Worm (Caenorhabditis elegans): ENCODE measurements around the gene B0336.13.

B0336.13 gene

ce11 chrIII:5693736-5694135 lies at the start of gene B0336.13:
TSS of gene B0336.13 (plus strand) at chrIII:5694036.
- TF ChIP-seq W03F9.2 (tag; optimal IDR thresholded peaks at IDR 0.05) (no peak), dao-5 (tag; optimal IDR thresholded peaks at IDR 0.05) (no peak), him-1 (tag; optimal IDR thresholded peaks at IDR 0.05) (no peak)

ce11 chrIII:5653692-5654105 lies 40.1 kb upstream of the B0336.13 start:
- TF ChIP-seq W03F9.2 (tag; optimal IDR thresholded peaks at IDR 0.05), result peak; percentile 20
- no peak for TF ChIP-seq dao-5 (tag; optimal IDR thresholded peaks at IDR 0.05)
- no peak for TF ChIP-seq him-1 (tag; optimal IDR thresholded peaks at IDR 0.05)

- TF ChIP-seq W03F9.2 (tag; optimal IDR thresholded peaks at IDR 0.05) (no peak), him-1 (tag; optimal IDR thresholded peaks at IDR 0.05) (no peak), dao-5 (tag; optimal IDR thresholded peaks at IDR 0.05) (no peak)
Observed at ce11 chrIII:5656941-5657340, 36.9 kb upstream of the B0336.13 start, which contains the start of gene sdz-21. TSS of gene sdz-21 (minus strand) at chrIII:5657041.

- TF ChIP-seq W03F9.2 (tag; optimal IDR thresholded peaks at IDR 0.05), result no peak
- TF ChIP-seq him-1 (tag; optimal IDR thresholded peaks at IDR 0.05), result no peak
- TF ChIP-seq dao-5 (tag; optimal IDR thresholded peaks at IDR 0.05), result no peak
Observed at ce11 chrIII:5660976-5661375, 32.9 kb upstream of the B0336.13 start, which contains the start of gene F54E7.6. TSS of gene F54E7.6 (minus strand) at chrIII:5661085.

- TF ChIP-seq W03F9.2 (tag; optimal IDR thresholded peaks at IDR 0.05) (peak; percentile 72), dao-5 (tag; optimal IDR thresholded peaks at IDR 0.05) (no peak), him-1 (tag; optimal IDR thresholded peaks at IDR 0.05) (no peak)
Observed at ce11 chrIII:5663521-5663920, 30.3 kb upstream of the B0336.13 start.

- TF ChIP-seq dao-5 (tag; optimal IDR thresholded peaks at IDR 0.05), result no peak
- no peak for TF ChIP-seq W03F9.2 (tag; optimal IDR thresholded peaks at IDR 0.05)
- TF ChIP-seq him-1 (tag; optimal IDR thresholded peaks at IDR 0.05), result no peak
Observed at ce11 chrIII:5663933-5664332, 29.9 kb upstream of the B0336.13 start, which contains the start of gene par-3. TSS of gene par-3 (plus strand) at chrIII:5664233.

ce11 chrIII:5665278-5665677 lies 28.6 kb upstream of the B0336.13 start:
- no peak for TF ChIP-seq dao-5 (tag; optimal IDR thresholded peaks at IDR 0.05)
- TF ChIP-seq him-1 (tag; optimal IDR thresholded peaks at IDR 0.05), result no peak
- TF ChIP-seq W03F9.2 (tag; optimal IDR thresholded peaks at IDR 0.05), result no peak

- TF ChIP-seq him-1 (tag; optimal IDR thresholded peaks at IDR 0.05) (no peak), W03F9.2 (tag; optimal IDR thresholded peaks at IDR 0.05) (no peak), dao-5 (tag; optimal IDR thresholded peaks at IDR 0.05) (no peak)
Observed at ce11 chrIII:5665710-5666109, 28.1 kb upstream of the B0336.13 start.

ce11 chrIII:5667952-5668489 lies 25.8 kb upstream of the B0336.13 start:
- no peak for TF ChIP-seq dao-5 (tag; optimal IDR thresholded peaks at IDR 0.05)

- TF ChIP-seq him-1 (tag; optimal IDR thresholded peaks at IDR 0.05) (no peak), dao-5 (tag; optimal IDR thresholded peaks at IDR 0.05) (no peak), W03F9.2 (tag; optimal IDR thresholded peaks at IDR 0.05) (no peak)
Observed at ce11 chrIII:5674196-5674595, 19.6 kb upstream of the B0336.13 start.

- no peak for TF ChIP-seq W03F9.2 (tag; optimal IDR thresholded peaks at IDR 0.05)
- no peak for TF ChIP-seq him-1 (tag; optimal IDR thresholded peaks at IDR 0.05)
- no peak for TF ChIP-seq dao-5 (tag; optimal IDR thresholded peaks at IDR 0.05)
Observed at ce11 chrIII:5675384-5675984, 18.4 kb upstream of the B0336.13 start.

ce11 chrIII:5677790-5678189 lies 16.0 kb upstream of the B0336.13 start, which contains the start of gene F54E7.9:
TSS of gene F54E7.9 (minus strand) at chrIII:5677890.
- TF ChIP-seq W03F9.2 (tag; optimal IDR thresholded peaks at IDR 0.05) (no peak), him-1 (tag; optimal IDR thresholded peaks at IDR 0.05) (no peak), dao-5 (tag; optimal IDR thresholded peaks at IDR 0.05) (no peak)

- TF ChIP-seq W03F9.2 (tag; optimal IDR thresholded peaks at IDR 0.05) (peak; percentile 98), him-1 (tag; optimal IDR thresholded peaks at IDR 0.05) (peak; percentile 99), dao-5 (tag; optimal IDR thresholded peaks at IDR 0.05) (no peak)
Observed at ce11 chrIII:5678935-5679334, 14.9 kb upstream of the B0336.13 start, which contains the start of the genes ska-3 and rps-12. TSS of gene ska-3 (minus strand) at chrIII:5679005. TSS of gene rps-12 (plus strand) at chrIII:5679298.

- TF ChIP-seq him-1 (tag; optimal IDR thresholded peaks at IDR 0.05) (no peak), dao-5 (tag; optimal IDR thresholded peaks at IDR 0.05) (no peak), W03F9.2 (tag; optimal IDR thresholded peaks at IDR 0.05) (no peak)
Observed at ce11 chrIII:5680141-5680540, 13.7 kb upstream of the B0336.13 start, which contains the start of gene pst-2. TSS of gene pst-2 (plus strand) at chrIII:5680433.
